Worm (Caenorhabditis elegans): Measurements from ENCODE around the gene papl-1.
A peak's percentile ranks its signal among the peaks of the same experiment; 100 is the strongest.

The papl-1 gene

DNA sequence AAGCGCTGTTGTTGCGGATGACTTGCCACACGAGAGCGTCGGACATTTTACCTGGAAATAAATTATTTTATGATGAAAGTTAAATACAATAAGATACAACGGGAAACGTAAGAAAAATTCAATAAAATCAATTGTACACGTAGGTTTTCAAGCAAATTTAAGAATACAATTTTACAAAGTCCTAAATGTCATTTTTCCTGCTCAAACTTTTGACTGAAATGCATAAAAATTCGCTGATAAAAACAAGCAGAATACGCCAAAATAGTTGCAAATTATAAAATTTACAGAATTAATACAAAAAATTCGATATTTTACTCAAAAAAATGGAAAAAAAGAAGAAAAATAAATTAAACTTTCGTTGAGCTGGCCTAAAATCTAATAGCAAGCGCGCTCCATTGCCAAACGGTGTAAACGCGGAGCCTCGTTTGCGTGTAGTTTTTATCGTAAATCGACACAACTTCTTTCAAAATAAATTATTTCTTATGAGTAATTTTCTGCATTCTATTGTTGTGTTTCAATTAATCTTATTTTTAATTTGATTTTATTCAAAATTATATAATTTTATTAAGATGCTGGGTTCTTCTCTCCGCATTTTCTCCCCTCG, 31.4 kb downstream of the papl-1 start, which contains the start of the genes rpl-28 and mrpl-49 (continued):
- TF ChIP-seq sdz-12 (GFP tag; optimal IDR thresholded peaks at IDR 0.05) = no peak
- TF ChIP-seq dmd-6 (GFP tag; IDR thresholded peaks at IDR 0.05) = peak; percentile 67
- 0 out of 2 replicates have a peak, but pooled peaks have one; percentile 57 for TF ChIP-seq nhr-42 (GFP tag; IDR thresholded peaks at IDR 0.05)
- no peak for TF ChIP-seq nhr-76 (tag; optimal IDR thresholded peaks at IDR 0.05)
- TF ChIP-seq F49E8.2 (tag; optimal IDR thresholded peaks at IDR 0.05; ENCODE audit: borderline replicate concordance) = no peak
- no peak for TF ChIP-seq skn-1 (tag; optimal IDR thresholded peaks at IDR 0.05)
- TF ChIP-seq fos-1 (tag; optimal IDR thresholded peaks at IDR 0.05) = no peak
- peak; percentile 88 for TF ChIP-seq nhr-11 (tag; optimal IDR thresholded peaks at IDR 0.05)
- no peak for TF ChIP-seq egl-43 (GFP tag; IDR thresholded peaks at IDR 0.05)
- TF ChIP-seq zip-2 (tag; optimal IDR thresholded peaks at IDR 0.05) = no peak
- TF ChIP-seq daf-12 (tag; optimal IDR thresholded peaks at IDR 0.05) = no peak
- no peak for TF ChIP-seq hlh-11 (tag; optimal IDR thresholded peaks at IDR 0.05)
- TF ChIP-seq lin-38 (GFP tag; IDR thresholded peaks at IDR 0.05) = peak; percentile 97
- no peak for TF ChIP-seq Y5F2A.4 (GFP tag; optimal IDR thresholded peaks at IDR 0.05)
- TF ChIP-seq F37D6.2 (tag; optimal IDR thresholded peaks at IDR 0.05) = peak; percentile 22
- no peak for TF ChIP-seq zag-1 (tag; optimal IDR thresholded peaks at IDR 0.05)
- no peak for TF ChIP-seq nhr-10 (tag; optimal IDR thresholded peaks at IDR 0.05)
- TF ChIP-seq ceh-82 (tag; optimal IDR thresholded peaks at IDR 0.05) = no peak
- peak; percentile 90 for TF ChIP-seq dve-1 (tag; optimal IDR thresholded peaks at IDR 0.05; ENCODE audit: insufficient read depth)
- peak; percentile 76 for TF ChIP-seq hlh-30 (tag; optimal IDR thresholded peaks at IDR 0.05; ENCODE audit: insufficient read depth)
- no peak for TF ChIP-seq D1046.2 (GFP tag; IDR thresholded peaks at IDR 0.05)
- peak; percentile 46 for TF ChIP-seq aha-1 (tag)
- peak; percentile 42 for TF ChIP-seq pqm-1 (tag; optimal IDR thresholded peaks at IDR 0.05)
- TF ChIP-seq dpl-1 (GFP tag; optimal IDR thresholded peaks at IDR 0.05) = peak; percentile 85
- TF ChIP-seq jun-1 (tag; optimal IDR thresholded peaks at IDR 0.05) = no peak
- TF ChIP-seq snpc-1.2 (GFP tag; IDR thresholded peaks at IDR 0.05) = no peak
- TF ChIP-seq mxl-3 (GFP tag; optimal IDR thresholded peaks at IDR 0.05) = no peak
- peak; percentile 79 for TF ChIP-seq R02D3.7 (tag; optimal IDR thresholded peaks at IDR 0.05)
- no peak for TF ChIP-seq ceh-28 (tag; optimal IDR thresholded peaks at IDR 0.05)
- TF ChIP-seq Y105C5A.15 (GFP tag; IDR thresholded peaks at IDR 0.05) = no peak
- TF ChIP-seq gei-8 (GFP tag; optimal IDR thresholded peaks at IDR 0.05) = no peak
- TF ChIP-seq mes-2 (tag; optimal IDR thresholded peaks at IDR 0.05; ENCODE audit: poor library complexity, severe bottlenecking) = no peak
- TF ChIP-seq unc-39 (tag; optimal IDR thresholded peaks at IDR 0.05) = no peak

DNA sequence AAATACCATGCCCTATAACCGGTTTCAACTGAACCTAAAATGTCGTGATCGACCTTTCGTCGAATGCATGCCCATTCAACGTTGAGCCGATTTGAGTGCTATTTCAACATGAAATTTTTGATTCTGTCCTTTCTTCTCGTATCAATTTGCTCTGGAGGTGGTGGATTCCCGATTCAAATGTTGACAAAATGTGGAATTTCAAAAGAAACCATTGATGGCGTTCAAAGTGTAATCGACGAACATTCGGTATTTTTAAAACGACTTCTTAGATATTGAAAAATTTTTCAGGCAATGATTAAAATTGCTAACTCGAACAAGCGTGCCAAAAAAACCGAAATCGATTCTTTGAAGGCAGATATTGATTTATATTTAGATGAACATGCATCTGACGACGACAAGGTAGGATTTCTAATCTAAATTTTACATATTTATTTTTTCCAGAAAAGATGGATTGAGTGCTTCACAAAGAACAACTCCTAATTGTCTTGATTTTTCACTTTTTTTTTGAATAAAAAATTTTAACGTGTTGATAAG, 32.4 kb downstream of the papl-1 start, which contains the start of gene R11D1.13:
Gene R11D1.13, plus strand, starts transcription at position 51 of the 534 bp plus-strand sequence.
- TF ChIP-seq lin-38 (GFP tag; IDR thresholded peaks at IDR 0.05) = peak; percentile 36; the same call in 1 of the 2 replicates
- TF ChIP-seq Y48G9A.11 (GFP tag; IDR thresholded peaks at IDR 0.05) = peak; percentile 31; the same call in 1 of the 2 replicates
- TF ChIP-seq ceh-20 (GFP tag; IDR thresholded peaks at IDR 0.05) = no peak
- no peak for TF ChIP-seq nhr-41 (GFP tag; IDR thresholded peaks at IDR 0.05)
- TF ChIP-seq daf-19 (GFP tag; conservative IDR thresholded peaks at IDR 0.05) = 0 out of 2 replicates have a peak, but pooled peaks have one; percentile 46
- no peak for TF ChIP-seq unc-39 (tag; optimal IDR thresholded peaks at IDR 0.05)
- TF ChIP-seq saeg-2 (GFP tag; IDR thresholded peaks at IDR 0.05) = no peak

DNA sequence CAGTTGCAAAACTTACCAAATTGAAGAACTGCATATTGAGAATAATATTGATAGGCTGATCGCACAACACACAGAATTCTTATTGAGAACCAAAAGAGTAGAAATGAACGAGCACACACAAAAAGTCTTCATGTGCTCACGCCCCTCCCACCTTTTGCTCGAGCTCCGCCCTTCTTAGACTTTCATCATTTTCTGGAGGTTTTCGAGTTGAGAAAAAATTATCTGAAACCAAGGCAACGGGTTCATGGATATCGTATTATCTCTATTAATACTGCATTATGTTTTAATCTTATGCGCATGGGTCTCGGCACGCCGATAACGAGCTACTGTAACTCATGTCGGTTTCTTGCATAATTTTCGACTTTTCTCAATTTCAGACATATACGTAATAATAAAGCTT, 33.7 kb downstream of the papl-1 start, which contains the start of gene R11D1.12:
Gene R11D1.12, minus strand, starts transcription at position 101 of the 400 bp plus-strand sequence.
- no peak for TF ChIP-seq nhr-41 (GFP tag; IDR thresholded peaks at IDR 0.05)
- no peak for TF ChIP-seq ama-1 (optimal IDR thresholded peaks at IDR 0.05)
- TF ChIP-seq nhr-42 (GFP tag; IDR thresholded peaks at IDR 0.05) = no peak
- TF ChIP-seq F37D6.2 (tag; optimal IDR thresholded peaks at IDR 0.05) = no peak
- no peak for TF ChIP-seq nhr-11 (tag; optimal IDR thresholded peaks at IDR 0.05)
- TF ChIP-seq fos-1 (tag; optimal IDR thresholded peaks at IDR 0.05) = no peak
- TF ChIP-seq ceh-82 (tag; optimal IDR thresholded peaks at IDR 0.05) = no peak
- no peak for TF ChIP-seq fkh-10 (GFP tag; optimal IDR thresholded peaks at IDR 0.05)
- no peak for TF ChIP-seq arid-1 (GFP tag; conservative IDR thresholded peaks at IDR 0.05)
- TF ChIP-seq ctbp-1 (GFP tag; IDR thresholded peaks at IDR 0.05) = no peak
- no peak for TF ChIP-seq daf-16 (GFP tag; optimal IDR thresholded peaks at IDR 0.05)
- no peak for TF ChIP-seq daf-16 (tag; optimal IDR thresholded peaks at IDR 0.05)
- no peak for TF ChIP-seq mep-1 (tag; optimal IDR thresholded peaks at IDR 0.05)
- no peak for TF ChIP-seq dmd-9 (GFP tag; IDR thresholded peaks at IDR 0.05)
- TF ChIP-seq ZK546.5 (tag; optimal IDR thresholded peaks at IDR 0.05) = no peak
- TF ChIP-seq nhr-237 (tag; optimal IDR thresholded peaks at IDR 0.05) = no peak
- TF ChIP-seq ces-1 (GFP tag; optimal IDR thresholded peaks at IDR 0.05) = no peak
- no peak for TF ChIP-seq rbr-2 (tag; optimal IDR thresholded peaks at IDR 0.05)
